Worm (Caenorhabditis elegans): ENCODE results near the gene fubl-2.

Gene fubl-2

DNA sequence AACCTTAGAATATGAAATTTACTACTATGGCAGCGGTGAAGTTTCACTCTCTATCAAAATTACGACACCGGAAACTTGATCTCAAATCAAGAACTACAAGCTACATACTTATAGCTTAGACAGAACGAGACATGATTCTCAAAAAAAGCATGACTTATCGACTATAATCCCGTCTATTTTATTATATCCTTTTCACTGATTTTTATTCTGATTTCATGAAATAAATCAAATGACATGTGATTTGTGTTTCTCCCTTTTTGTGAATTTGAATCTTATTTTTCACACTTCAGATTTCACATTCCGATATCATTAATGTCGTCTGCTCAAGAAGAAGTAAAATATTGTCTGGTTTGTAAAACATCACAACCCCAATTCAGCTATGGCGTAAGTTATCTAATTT is 12.5 kb upstream of the fubl-2 start, which contains the start of gene ZK418.11:
ZK418.11 (plus strand) TSS at position 289 of the 400 bp plus-strand sequence.
- TF ChIP-seq nhr-11 (tag; optimal IDR thresholded peaks at IDR 0.05) (peak; percentile 36), C04F5.9 (tag; optimal IDR thresholded peaks at IDR 0.05) (no peak), mef-2 (tag; optimal IDR thresholded peaks at IDR 0.05) (no peak), C16A3.4 (tag; optimal IDR thresholded peaks at IDR 0.05) (no peak), sptf-1 (tag; optimal IDR thresholded peaks at IDR 0.05) (no peak), tlp-1 (tag; optimal IDR thresholded peaks at IDR 0.05) (no peak), lin-39 (tag; optimal IDR thresholded peaks at IDR 0.05) (no peak), nhr-12 (tag; optimal IDR thresholded peaks at IDR 0.05) (no peak), nhr-85 (tag) (no peak), zag-1 (tag; optimal IDR thresholded peaks at IDR 0.05) (no peak), tbx-2 (tag; optimal IDR thresholded peaks at IDR 0.05) (no peak), lin-14 (GFP tag; optimal IDR thresholded peaks at IDR 0.05) (no peak), unc-130 (tag; optimal IDR thresholded peaks at IDR 0.05) (no peak), efl-3 (GFP tag; optimal IDR thresholded peaks at IDR 0.05) (no peak), sup-37 (GFP tag; optimal IDR thresholded peaks at IDR 0.05) (no peak), zip-4 (GFP tag; optimal IDR thresholded peaks at IDR 0.05) (no peak), dsc-1 (tag; optimal IDR thresholded peaks at IDR 0.05) (peak; percentile 55), nhr-71 (tag; optimal IDR thresholded peaks at IDR 0.05) (peak; percentile 26), nhr-84 (tag; optimal IDR thresholded peaks at IDR 0.05) (no peak), aly-2 (tag; optimal IDR thresholded peaks at IDR 0.05) (no peak), fkh-8 (tag; optimal IDR thresholded peaks at IDR 0.05) (peak; percentile 73), nhr-76 (tag; optimal IDR thresholded peaks at IDR 0.05) (no peak), ztf-11 (tag; optimal IDR thresholded peaks at IDR 0.05) (no peak), lir-3 (tag; optimal IDR thresholded peaks at IDR 0.05; ENCODE audit: poor library complexity) (no peak), efl-1 (optimal IDR thresholded peaks at IDR 0.05) (no peak), efl-1 (GFP tag; optimal IDR thresholded peaks at IDR 0.05 in 1 of 2) (no peak), pag-3 (tag; optimal IDR thresholded peaks at IDR 0.05; ENCODE audit: borderline replicate concordance, insufficient read depth) (no peak), hlh-4 (tag; optimal IDR thresholded peaks at IDR 0.05) (no peak), mep-1 (tag; optimal IDR thresholded peaks at IDR 0.05) (no peak), rnt-1 (tag; optimal IDR thresholded peaks at IDR 0.05) (no peak), ces-1 (GFP tag; optimal IDR thresholded peaks at IDR 0.05) (no peak), fkh-10 (GFP tag; optimal IDR thresholded peaks at IDR 0.05) (no peak)

DNA sequence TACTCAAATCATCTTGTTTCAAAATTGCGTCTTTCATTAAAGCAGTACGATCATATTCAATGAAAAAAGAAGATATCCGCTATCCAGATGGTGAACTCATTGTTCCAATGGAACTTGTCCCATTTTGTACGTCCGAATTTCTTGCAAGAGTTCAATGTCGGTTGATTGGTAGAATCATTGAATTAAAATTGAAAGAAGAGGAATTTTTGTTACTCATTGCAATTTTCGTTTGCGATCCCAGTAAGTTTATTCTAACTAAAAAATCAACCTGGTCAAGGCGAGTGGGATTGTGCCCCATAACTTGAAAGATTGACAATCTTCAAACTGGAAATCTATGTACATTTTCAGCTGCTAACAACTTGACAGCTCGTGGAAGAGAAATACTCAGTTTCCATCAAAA is 8.9 kb upstream of the fubl-2 start:
- TF ChIP-seq pax-3 (tag; optimal IDR thresholded peaks at IDR 0.05) (no peak), dpl-1 (GFP tag; optimal IDR thresholded peaks at IDR 0.05) (no peak), hpl-2 (GFP tag; optimal IDR thresholded peaks at IDR 0.05) (no peak), lir-3 (tag; optimal IDR thresholded peaks at IDR 0.05; ENCODE audit: poor library complexity) (no peak)

DNA sequence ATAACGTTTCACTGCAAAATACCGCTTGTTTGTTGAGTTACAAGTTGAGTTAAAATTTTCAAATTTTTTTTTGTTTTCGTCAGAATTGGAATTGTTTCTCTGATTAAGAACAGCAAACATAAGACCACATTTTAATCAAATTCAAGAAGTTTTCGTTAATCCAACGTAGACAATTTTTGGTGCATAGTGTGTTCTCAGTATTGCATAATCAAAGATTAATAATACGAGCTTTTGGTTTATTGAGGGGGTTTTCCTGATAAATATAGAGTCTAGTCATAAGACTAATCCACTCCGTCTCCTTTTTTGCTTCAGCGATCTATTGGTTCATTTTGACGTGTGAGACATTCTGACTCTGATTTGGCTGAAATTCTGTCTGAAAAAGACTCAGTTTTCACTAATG is 7.6 kb upstream of the fubl-2 start, which contains the start of gene nhr-9:
nhr-9 (plus strand) TSS at position 307 of the 400 bp plus-strand sequence.
- TF ChIP-seq zip-4 (GFP tag; optimal IDR thresholded peaks at IDR 0.05): no peak
- no peak for TF ChIP-seq lin-15B (tag; optimal IDR thresholded peaks at IDR 0.05)
- no peak for TF ChIP-seq C16A3.4 (tag; optimal IDR thresholded peaks at IDR 0.05)
- TF ChIP-seq grh-1 (GFP tag; IDR thresholded peaks at IDR 0.05): no peak
- TF ChIP-seq dpl-1 (GFP tag; optimal IDR thresholded peaks at IDR 0.05): no peak
- TF ChIP-seq nhr-28 (tag; optimal IDR thresholded peaks at IDR 0.05): no peak
- peak; percentile 82 for TF ChIP-seq fkh-8 (tag; optimal IDR thresholded peaks at IDR 0.05)
- TF ChIP-seq sox-4 (tag; optimal IDR thresholded peaks at IDR 0.05): peak; percentile 39
- TF ChIP-seq lin-14 (GFP tag; optimal IDR thresholded peaks at IDR 0.05): no peak
- no peak for TF ChIP-seq tbx-2 (tag; optimal IDR thresholded peaks at IDR 0.05)
- TF ChIP-seq ama-1 (optimal IDR thresholded peaks at IDR 0.05): no peak
- peak; percentile 11 for TF ChIP-seq nhr-20 (tag; optimal IDR thresholded peaks at IDR 0.05)
- TF ChIP-seq elt-2 (tag; optimal IDR thresholded peaks at IDR 0.05): no peak
- TF ChIP-seq nhr-84 (tag; optimal IDR thresholded peaks at IDR 0.05): no peak
- TF ChIP-seq nhr-47 (tag; optimal IDR thresholded peaks at IDR 0.05): peak; percentile 46
- TF ChIP-seq nhr-19 (GFP tag; conservative IDR thresholded peaks at IDR 0.05): no peak
- peak; percentile 89 for TF ChIP-seq dsc-1 (tag; optimal IDR thresholded peaks at IDR 0.05)
- TF ChIP-seq ztf-11 (tag; optimal IDR thresholded peaks at IDR 0.05): no peak
- peak; percentile 38 for TF ChIP-seq pax-3 (tag; optimal IDR thresholded peaks at IDR 0.05)
- TF ChIP-seq tlp-1 (tag; optimal IDR thresholded peaks at IDR 0.05): no peak
- TF ChIP-seq ceh-88 (GFP tag; IDR thresholded peaks at IDR 0.05): no peak
- TF ChIP-seq nhr-71 (tag; optimal IDR thresholded peaks at IDR 0.05): peak; percentile 50
- peak; percentile 64 for TF ChIP-seq nhr-11 (tag; optimal IDR thresholded peaks at IDR 0.05)
- TF ChIP-seq egl-13 (tag; optimal IDR thresholded peaks at IDR 0.05): no peak
- no peak for TF ChIP-seq unc-30 (tag; optimal IDR thresholded peaks at IDR 0.05)
- no peak for TF ChIP-seq ceh-90 (tag; optimal IDR thresholded peaks at IDR 0.05)
- TF ChIP-seq unc-130 (tag; optimal IDR thresholded peaks at IDR 0.05): no peak
- no peak for TF ChIP-seq aly-2 (tag; optimal IDR thresholded peaks at IDR 0.05)
- TF ChIP-seq irx-1 (tag; optimal IDR thresholded peaks at IDR 0.05): no peak
